Worm (Caenorhabditis elegans): ENCODE results near the gene spon-1.

- no peak for TF ChIP-seq dao-5 (tag; optimal IDR thresholded peaks at IDR 0.05)
- no peak for TF ChIP-seq him-1 (tag; optimal IDR thresholded peaks at IDR 0.05)
Measured at ce11 chrII:7166768-7167167, 50.4 kb downstream of the spon-1 start.
